Worm (Caenorhabditis elegans): ENCODE measurements around the gene trpp-12.

trpp-12 gene

DNA sequence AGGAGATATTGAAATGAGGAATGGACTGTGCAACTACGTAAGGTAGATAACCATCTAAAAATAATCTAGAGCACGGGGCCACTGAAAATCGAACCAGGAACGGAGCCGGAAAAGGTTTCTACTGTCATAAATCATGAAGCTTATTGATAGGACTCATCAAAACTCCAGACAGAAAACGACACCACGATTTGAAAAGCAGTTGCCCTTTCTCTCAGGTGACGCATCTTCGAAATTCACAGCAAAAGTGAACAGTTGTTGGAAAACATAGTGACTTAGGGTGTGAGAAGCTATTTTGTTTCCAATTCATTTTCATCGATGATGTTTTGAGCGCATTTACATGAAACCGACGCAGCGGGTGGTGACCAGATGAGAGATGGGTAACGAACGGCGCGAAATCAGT lies 42.8 kb downstream of the trpp-12 start:
- TF ChIP-seq tab-1 (GFP tag; IDR thresholded peaks at IDR 0.05) (no peak), med-1 (GFP tag; optimal IDR thresholded peaks at IDR 0.05; ENCODE audit: insufficient read depth) (no peak), ztf-23 (GFP tag; IDR thresholded peaks at IDR 0.05) (no peak), flt-1 (GFP tag; IDR thresholded peaks at IDR 0.05) (no peak), cog-1 (tag; optimal IDR thresholded peaks at IDR 0.05) (no peak), klf-2 (GFP tag; conservative IDR thresholded peaks at IDR 0.05) (no peak), ref-1 (GFP tag; conservative IDR thresholded peaks at IDR 0.05) (no peak), ztf-29 (GFP tag; IDR thresholded peaks at IDR 0.05) (no peak), T22C8.4 (GFP tag; IDR thresholded peaks at IDR 0.05) (no peak)

DNA sequence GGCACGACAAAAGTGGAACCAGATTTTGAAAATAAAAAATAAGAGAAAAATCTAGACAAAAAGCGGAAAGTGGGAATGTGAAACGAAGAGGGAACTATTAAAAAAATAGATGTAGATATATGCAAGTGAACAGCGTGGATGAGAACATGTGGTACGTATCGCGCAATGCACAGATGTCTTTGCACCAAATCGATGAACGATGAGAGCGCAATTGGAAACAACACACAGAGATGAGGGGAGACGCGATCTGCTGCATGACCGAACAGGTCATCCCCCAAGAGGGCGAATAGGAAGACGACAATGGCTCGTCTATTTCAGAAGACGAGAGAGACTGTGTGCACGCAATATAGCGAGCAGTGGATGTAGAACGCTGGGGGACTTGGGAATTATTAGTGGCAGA lies 43.2 kb downstream of the trpp-12 start:
- TF ChIP-seq ztf-29 (GFP tag; IDR thresholded peaks at IDR 0.05) (no peak), tab-1 (GFP tag; IDR thresholded peaks at IDR 0.05) (0 out of 2 replicates have a peak, but pooled peaks have one; percentile 53), med-1 (GFP tag; optimal IDR thresholded peaks at IDR 0.05; ENCODE audit: insufficient read depth) (no peak), cog-1 (tag; optimal IDR thresholded peaks at IDR 0.05) (no peak), ztf-23 (GFP tag; IDR thresholded peaks at IDR 0.05) (no peak), klf-2 (GFP tag; conservative IDR thresholded peaks at IDR 0.05) (no peak), T22C8.4 (GFP tag; IDR thresholded peaks at IDR 0.05) (no peak), ref-1 (GFP tag; conservative IDR thresholded peaks at IDR 0.05) (no peak), flt-1 (GFP tag; IDR thresholded peaks at IDR 0.05) (0 out of 2 replicates have a peak, but pooled peaks have one; percentile 25)

DNA sequence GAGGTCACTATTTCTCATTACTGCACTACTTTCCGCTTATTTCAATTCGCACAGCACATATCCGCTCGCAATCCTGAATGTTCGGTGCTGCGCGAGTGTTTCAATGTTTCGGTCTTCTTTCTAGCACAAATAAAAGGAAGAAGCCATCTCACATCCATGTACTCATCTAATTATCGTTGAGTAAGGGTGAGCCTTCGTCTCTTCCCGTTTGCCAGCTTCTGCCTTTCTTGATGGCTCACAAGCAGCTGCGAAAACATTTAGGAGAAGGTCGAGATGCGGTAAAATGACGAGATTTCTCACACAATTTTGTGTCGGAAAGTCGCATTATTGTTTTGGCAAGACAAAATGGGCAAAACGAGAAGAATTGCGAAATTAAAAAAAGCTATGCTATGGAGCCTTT lies 45.4 kb downstream of the trpp-12 start:
- TF ChIP-seq ztf-29 (GFP tag; IDR thresholded peaks at IDR 0.05) (no peak), T22C8.4 (GFP tag; IDR thresholded peaks at IDR 0.05) (no peak), flt-1 (GFP tag; IDR thresholded peaks at IDR 0.05) (no peak)

DNA sequence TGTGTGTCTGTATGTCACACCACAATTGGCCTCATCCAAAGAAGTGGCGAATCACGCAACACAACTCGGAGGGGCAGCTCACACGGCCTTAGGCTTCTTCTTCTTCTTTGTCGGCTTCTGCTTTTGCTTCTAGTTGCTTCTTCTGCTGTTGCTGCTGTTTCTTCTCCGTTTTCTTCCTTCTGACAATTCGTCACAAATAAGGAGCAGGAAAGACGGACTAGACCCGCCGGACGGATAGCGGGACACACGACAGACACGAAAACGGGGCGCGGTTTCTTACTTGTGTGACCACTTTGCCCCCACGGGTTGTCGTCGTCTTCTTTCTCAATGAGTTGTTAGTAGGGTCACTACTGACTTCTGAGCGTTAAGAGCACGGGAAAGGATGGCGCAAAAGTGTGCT lies 46.6 kb downstream of the trpp-12 start:
- TF ChIP-seq ref-1 (GFP tag; conservative IDR thresholded peaks at IDR 0.05) (no peak), flt-1 (GFP tag; IDR thresholded peaks at IDR 0.05) (no peak), tab-1 (GFP tag; IDR thresholded peaks at IDR 0.05) (no peak), ztf-23 (GFP tag; IDR thresholded peaks at IDR 0.05) (no peak), ztf-29 (GFP tag; IDR thresholded peaks at IDR 0.05) (no peak), med-1 (GFP tag; optimal IDR thresholded peaks at IDR 0.05; ENCODE audit: insufficient read depth) (no peak), T22C8.4 (GFP tag; IDR thresholded peaks at IDR 0.05) (no peak), klf-2 (GFP tag; conservative IDR thresholded peaks at IDR 0.05) (no peak), cog-1 (tag; optimal IDR thresholded peaks at IDR 0.05) (no peak)

DNA sequence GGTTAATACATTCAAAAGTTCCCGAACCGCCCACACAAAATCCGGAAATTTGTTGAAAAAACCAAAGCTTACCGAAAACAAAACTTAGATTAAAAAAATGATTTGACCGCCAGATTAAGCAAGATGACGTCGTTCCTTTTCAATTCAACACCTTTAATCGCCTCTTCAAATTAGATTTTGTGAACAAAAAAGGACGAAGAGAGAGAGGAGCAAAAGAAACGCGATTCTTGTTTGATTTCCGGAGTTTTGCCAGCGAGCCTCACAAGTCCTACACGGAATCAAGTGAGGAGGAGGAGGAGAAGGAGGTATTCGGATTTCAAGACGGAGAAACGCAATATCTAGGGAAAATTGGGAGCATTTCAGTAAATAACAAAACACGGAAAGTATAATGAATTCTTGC lies 48.0 kb downstream of the trpp-12 start:
- TF ChIP-seq T22C8.4 (GFP tag; IDR thresholded peaks at IDR 0.05) (no peak), med-1 (GFP tag; optimal IDR thresholded peaks at IDR 0.05; ENCODE audit: insufficient read depth) (no peak), ztf-23 (GFP tag; IDR thresholded peaks at IDR 0.05) (no peak), tab-1 (GFP tag; IDR thresholded peaks at IDR 0.05) (no peak), ref-1 (GFP tag; conservative IDR thresholded peaks at IDR 0.05) (no peak), cog-1 (tag; optimal IDR thresholded peaks at IDR 0.05) (no peak), flt-1 (GFP tag; IDR thresholded peaks at IDR 0.05) (no peak), klf-2 (GFP tag; conservative IDR thresholded peaks at IDR 0.05) (no peak), ztf-29 (GFP tag; IDR thresholded peaks at IDR 0.05) (no peak)

DNA sequence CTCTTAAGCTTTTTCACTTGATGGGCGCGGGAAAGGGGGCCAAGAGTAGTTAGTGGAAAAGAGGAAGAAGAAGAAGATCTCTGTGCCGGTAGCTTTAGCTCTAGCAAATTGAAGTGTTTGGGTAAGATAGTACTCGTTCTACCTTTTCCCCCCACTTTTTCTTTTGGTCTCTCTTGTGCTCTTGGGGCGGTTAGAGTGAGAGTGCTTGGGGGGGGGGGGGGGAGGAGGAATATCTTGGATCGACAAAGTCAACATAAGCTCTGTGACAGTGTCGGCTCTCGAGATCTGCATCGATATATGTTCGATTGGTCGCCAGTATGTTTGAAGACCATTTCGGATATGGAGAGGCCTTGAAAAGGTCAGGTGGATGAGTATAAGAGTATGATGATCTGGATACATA lies 50.3 kb downstream of the trpp-12 start, which contains the start of gene fox-1:
Gene fox-1, minus strand, starts transcription at position 101 of the 400 bp plus-strand sequence.
- no peak for TF ChIP-seq T22C8.4 (GFP tag; IDR thresholded peaks at IDR 0.05)
- TF ChIP-seq klf-2 (GFP tag; conservative IDR thresholded peaks at IDR 0.05), result no peak
- no peak for TF ChIP-seq flt-1 (GFP tag; IDR thresholded peaks at IDR 0.05)
- no peak for TF ChIP-seq cog-1 (tag; optimal IDR thresholded peaks at IDR 0.05)
- no peak for TF ChIP-seq ref-1 (GFP tag; conservative IDR thresholded peaks at IDR 0.05)
- no peak for TF ChIP-seq tab-1 (GFP tag; IDR thresholded peaks at IDR 0.05)
- no peak for TF ChIP-seq ztf-23 (GFP tag; IDR thresholded peaks at IDR 0.05)
- no peak for TF ChIP-seq med-1 (GFP tag; optimal IDR thresholded peaks at IDR 0.05; ENCODE audit: insufficient read depth)
- TF ChIP-seq ztf-29 (GFP tag; IDR thresholded peaks at IDR 0.05), result no peak

DNA sequence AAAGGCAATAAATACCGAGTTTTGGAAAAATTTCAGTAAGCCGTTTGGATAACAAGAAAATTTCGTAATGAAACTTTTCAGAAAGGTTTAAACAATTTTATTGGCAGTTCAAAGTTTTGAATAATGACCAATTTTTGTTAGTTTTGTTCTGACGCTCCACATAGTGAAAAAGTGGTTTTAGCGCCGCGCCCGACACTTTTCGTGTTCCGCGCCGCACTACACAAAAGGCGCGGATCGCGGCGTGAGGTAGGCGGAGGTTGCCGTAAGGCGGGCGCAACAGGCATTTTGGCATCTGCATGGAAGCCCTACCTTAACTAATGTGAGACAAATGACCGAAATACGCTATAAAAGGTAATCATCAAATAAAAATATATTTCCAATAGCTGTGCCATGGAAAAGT lies 52.3 kb downstream of the trpp-12 start:
- TF ChIP-seq ref-1 (GFP tag; conservative IDR thresholded peaks at IDR 0.05), result no peak
- no peak for TF ChIP-seq cog-1 (tag; optimal IDR thresholded peaks at IDR 0.05)
- TF ChIP-seq med-1 (GFP tag; optimal IDR thresholded peaks at IDR 0.05; ENCODE audit: insufficient read depth), result no peak
- TF ChIP-seq ztf-23 (GFP tag; IDR thresholded peaks at IDR 0.05), result no peak
- TF ChIP-seq ztf-29 (GFP tag; IDR thresholded peaks at IDR 0.05), result no peak
- TF ChIP-seq T22C8.4 (GFP tag; IDR thresholded peaks at IDR 0.05), result no peak
- no peak for TF ChIP-seq klf-2 (GFP tag; conservative IDR thresholded peaks at IDR 0.05)
- no peak for TF ChIP-seq tab-1 (GFP tag; IDR thresholded peaks at IDR 0.05)
- TF ChIP-seq flt-1 (GFP tag; IDR thresholded peaks at IDR 0.05), result no peak

Measured in whole organism, midembryonic.